Worm (Caenorhabditis elegans) whole organism, L2 larva: ENCODE measurements around the gene spop-1.
A peak's percentile ranks its signal among the peaks of the same experiment; 100 is the strongest.

Experiments
- C34F6.9 ChIP-seq: fragments of 150-350 bp; optimal IDR thresholded peaks from 2 replicates; lab custom pipeline; 2014; ENCODE audit warnings: missing biosample characterization, missing genetic modification characterization
- F13H6.1 ChIP-seq: sonication (generic microtip); optimal IDR thresholded peaks from 2 replicates; lab custom pipeline; 2016; ENCODE audit warnings: missing genetic modification characterization, missing compliant biosample characterization
- R02D3.7 ChIP-seq: fragments of 150-350 bp; optimal IDR thresholded peaks from 2 replicates; lab custom pipeline; 2014; ENCODE audit warnings: missing biosample characterization, missing genetic modification characterization
- Y55F3AM.14 ChIP-seq: fragments of 200-800 bp; sonication (Bioruptor generic); optimal IDR thresholded peaks from 2 replicates; lab custom pipeline; 2018; ENCODE audit warnings: mild to moderate bottlenecking, missing genetic modification characterization, missing compliant biosample characterization
- ZK546.5 ChIP-seq: sonication (generic microtip); optimal IDR thresholded peaks from 2 replicates; lab custom pipeline; 2017; ENCODE audit warnings: missing biosample characterization, missing genetic modification characterization
- alr-1 ChIP-seq: fragments of 150-350 bp; optimal IDR thresholded peaks from 2 replicates; lab custom pipeline; 2014; ENCODE audit warnings: missing biosample characterization, missing genetic modification characterization
- aly-2 ChIP-seq: fragments of 150-350 bp; optimal IDR thresholded peaks from 2 replicates; lab custom pipeline; 2014; ENCODE audit warnings: missing biosample characterization, missing genetic modification characterization
- ama-1 ChIP-seq: fragments of 150-350 bp; optimal IDR thresholded peaks from 2 replicates; lab custom pipeline; 2018; ENCODE audit warnings: inconsistent platforms
- blmp-1 ChIP-seq: sonication (generic microtip); optimal IDR thresholded peaks from 2 replicates; lab custom pipeline; 2017; ENCODE audit warnings: missing genetic modification characterization, mild to moderate bottlenecking, missing compliant biosample characterization, antibody characterized with exemption, moderate library complexity; ENCODE audit not compliant: insufficient read depth
- ceh-16 ChIP-seq: fragments of 150-350 bp; optimal IDR thresholded peaks from 2 replicates; lab custom pipeline; 2014; ENCODE audit warnings: missing biosample characterization, missing genetic modification characterization
- ceh-82 ChIP-seq: fragments of 150-350 bp; optimal IDR thresholded peaks from 2 replicates; lab custom pipeline; 2014; ENCODE audit warnings: missing biosample characterization, missing genetic modification characterization
- crh-2 ChIP-seq: sonication (generic microtip); optimal IDR thresholded peaks from 2 replicates; lab custom pipeline; 2017; ENCODE audit warnings: missing biosample characterization, missing genetic modification characterization
- dmd-4 ChIP-seq: sonication (generic microtip); optimal IDR thresholded peaks from 2 replicates; lab custom pipeline; 2017; ENCODE audit warnings: missing biosample characterization, missing genetic modification characterization
- egl-27 ChIP-seq: sonication (generic microtip); optimal IDR thresholded peaks from 3 replicates; lab custom pipeline; 2017; ENCODE audit warnings: missing biosample characterization, missing genetic modification reagents, missing genetic modification characterization
- elt-1 ChIP-seq: fragments of 150-350 bp; optimal IDR thresholded peaks from 2 replicates; lab custom pipeline; 2014; ENCODE audit warnings: missing biosample characterization, missing genetic modification characterization
- elt-3 ChIP-seq: sonication (generic microtip); optimal IDR thresholded peaks from 2 replicates; lab custom pipeline; 2017; ENCODE audit warnings: missing biosample characterization, missing genetic modification characterization
- fos-1 ChIP-seq: fragments of 150-350 bp; optimal IDR thresholded peaks from 2 replicates; lab custom pipeline; 2014; ENCODE audit warnings: missing biosample characterization, missing genetic modification characterization
- gmeb-1 ChIP-seq: fragments of 150-350 bp; optimal IDR thresholded peaks from 2 replicates; lab custom pipeline; 2014; ENCODE audit warnings: missing biosample characterization, missing genetic modification characterization
- lin-11 ChIP-seq: fragments of 150-350 bp; sonication (generic microtip); optimal IDR thresholded peaks from 2 replicates; lab custom pipeline; 2014; ENCODE audit warnings: missing biosample characterization, missing genetic modification characterization, inconsistent platforms, mixed read lengths
- lin-13 ChIP-seq: fragments of 150-350 bp; optimal IDR thresholded peaks from 2 replicates; lab custom pipeline; 2014; ENCODE audit warnings: missing biosample characterization, missing genetic modification reagents, missing genetic modification characterization
- lin-39 ChIP-seq: fragments of 150-350 bp; optimal IDR thresholded peaks from 2 replicates; lab custom pipeline; 2014; ENCODE audit warnings: missing biosample characterization, missing genetic modification reagents, missing genetic modification characterization
- lsy-2 ChIP-seq, 2 experiments: fragments of 150-350 bp in 1 of 2; sonication (generic microtip) in 1 of 2; optimal IDR thresholded peaks; 2 replicates each; lab custom pipeline; 2014 to 2017; ENCODE audit warnings: missing biosample characterization in 2 of 2, missing genetic modification characterization in 2 of 2
- mab-5 ChIP-seq: fragments of 150-350 bp; optimal IDR thresholded peaks from 2 replicates; lab custom pipeline; 2014; ENCODE audit warnings: missing biosample characterization, missing genetic modification characterization
- mbf-1 ChIP-seq: sonication (generic microtip); optimal IDR thresholded peaks from 2 replicates; lab custom pipeline; 2017; ENCODE audit warnings: missing biosample characterization, missing genetic modification characterization
- mdl-1 ChIP-seq, 2 experiments: fragments of 150-350 bp in 1 of 2; sonication (generic microtip) in 1 of 2; optimal IDR thresholded peaks; 2 replicates each; lab custom pipeline; 2017; ENCODE audit warnings: missing biosample characterization in 2 of 2, missing genetic modification characterization in 2 of 2
- nhr-10 ChIP-seq: sonication (generic microtip); optimal IDR thresholded peaks from 2 replicates; lab custom pipeline; 2017; ENCODE audit warnings: missing biosample characterization, missing genetic modification characterization
- nhr-11 ChIP-seq: fragments of 150-350 bp; optimal IDR thresholded peaks from 2 replicates; lab custom pipeline; 2014; ENCODE audit warnings: missing biosample characterization, missing genetic modification characterization
- nhr-12 ChIP-seq: fragments of 150-350 bp; optimal IDR thresholded peaks from 2 replicates; lab custom pipeline; 2014; ENCODE audit warnings: missing biosample characterization, missing genetic modification characterization
- nhr-129 ChIP-seq: fragments of 150-350 bp; optimal IDR thresholded peaks from 2 replicates; lab custom pipeline; 2014; ENCODE audit warnings: missing biosample characterization, missing genetic modification characterization
- nhr-21 ChIP-seq: fragments of 150-350 bp; optimal IDR thresholded peaks from 2 replicates; lab custom pipeline; 2014; ENCODE audit warnings: missing biosample characterization, missing genetic modification characterization
- nhr-23 ChIP-seq: fragments of 150-350 bp; optimal IDR thresholded peaks from 2 replicates; lab custom pipeline; 2014; ENCODE audit warnings: missing biosample characterization, missing genetic modification reagents, missing genetic modification characterization
- nhr-237 ChIP-seq: fragments of 150-350 bp; optimal IDR thresholded peaks from 2 replicates; lab custom pipeline; 2014; ENCODE audit warnings: missing biosample characterization, missing genetic modification characterization
- nhr-25 ChIP-seq: fragments of 150-350 bp; sonication (generic microtip); optimal IDR thresholded peaks from 3 replicates; lab custom pipeline; 2014; ENCODE audit warnings: missing biosample characterization, missing genetic modification characterization
- nhr-6 ChIP-seq: fragments of 150-350 bp; optimal IDR thresholded peaks from 2 replicates; lab custom pipeline; 2014; ENCODE audit warnings: missing biosample characterization, missing genetic modification characterization
- nhr-77 ChIP-seq: fragments of 150-350 bp; optimal IDR thresholded peaks from 2 replicates; lab custom pipeline; 2014; ENCODE audit warnings: missing biosample characterization, missing genetic modification characterization
- peb-1 ChIP-seq: fragments of 150-350 bp; optimal IDR thresholded peaks from 2 replicates; lab custom pipeline; 2014; ENCODE audit warnings: missing biosample characterization, missing genetic modification characterization
- sem-4 ChIP-seq: fragments of 150-350 bp; optimal IDR thresholded peaks from 2 replicates; lab custom pipeline; 2014; ENCODE audit warnings: missing biosample characterization, missing genetic modification reagents, missing genetic modification characterization
- skn-1 ChIP-seq: sonication (generic microtip); optimal IDR thresholded peaks from 2 replicates; lab custom pipeline; 2017; ENCODE audit warnings: missing biosample characterization, missing genetic modification characterization
- sma-3 ChIP-seq: sonication (generic microtip); optimal IDR thresholded peaks from 2 replicates; lab custom pipeline; 2016; ENCODE audit warnings: missing genetic modification reagents, missing genetic modification characterization, missing compliant biosample characterization
- sma-9 ChIP-seq, 2 experiments: fragments of 150-350 bp in 1 of 2; sonication (generic microtip) in 1 of 2; optimal IDR thresholded peaks; 2 replicates each; lab custom pipeline; 2014 to 2016; ENCODE audit warnings: missing genetic modification characterization in 2 of 2, mild to moderate bottlenecking in 1 of 2, missing biosample characterization in 1 of 2, missing compliant biosample characterization in 1 of 2, missing genetic modification reagents in 1 of 2, moderate library complexity in 1 of 2
- snpc-4 ChIP-seq: fragments of 150-350 bp; optimal IDR thresholded peaks from 2 replicates; lab custom pipeline; 2014; ENCODE audit warnings: missing biosample characterization, missing genetic modification characterization
- unc-39 ChIP-seq: fragments of 150-350 bp; optimal IDR thresholded peaks from 2 replicates; lab custom pipeline; 2014; ENCODE audit warnings: missing biosample characterization, missing genetic modification characterization
- unc-55 ChIP-seq: fragments of 150-350 bp; sonication (generic microtip); optimal IDR thresholded peaks from 3 replicates; lab custom pipeline; 2014; ENCODE audit warnings: missing biosample characterization, missing genetic modification reagents, missing genetic modification characterization
- unc-62 ChIP-seq: fragments of 150-350 bp; optimal IDR thresholded peaks from 2 replicates; lab custom pipeline; 2014; ENCODE audit warnings: missing biosample characterization, missing genetic modification reagents, missing genetic modification characterization
- zag-1 ChIP-seq: fragments of 150-350 bp; optimal IDR thresholded peaks from 2 replicates; lab custom pipeline; 2014; ENCODE audit warnings: missing biosample characterization, missing genetic modification characterization
- ztf-1 ChIP-seq: fragments of 200-800 bp; sonication (Bioruptor generic); conservative IDR thresholded peaks from 2 replicates; pipeline ENCODE4 v1.3.6; 2022; ENCODE audit warnings: missing genetic modification characterization, missing compliant biosample characterization
- ztf-11 ChIP-seq: sonication (generic microtip); optimal IDR thresholded peaks from 2 replicates; lab custom pipeline; 2017; ENCODE audit warnings: missing biosample characterization, missing genetic modification characterization
- ztf-4 ChIP-seq: fragments of 150-350 bp; optimal IDR thresholded peaks from 2 replicates; lab custom pipeline; 2014; ENCODE audit warnings: missing biosample characterization, missing genetic modification characterization

Gene spop-1

ce11 chrIII:10132495-10133450 lies 34.9 kb upstream of the spop-1 start:
- TF ChIP-seq peb-1 (tag; lab: Kevin White, UChicago): no peak
- no peak for TF ChIP-seq nhr-6
- no peak for TF ChIP-seq mdl-1 (tag; optimal IDR thresholded peaks at IDR 0.05; lab: Kevin White, UChicago)
- no peak for TF ChIP-seq zag-1 (tag; lab: Kevin White, UChicago)
- no peak for TF ChIP-seq F13H6.1 (tag; lab: Kevin White, UChicago)
- no peak for TF ChIP-seq nhr-129 (tag; lab: Kevin White, UChicago)
- no peak for TF ChIP-seq elt-3 (tag; lab: Kevin White, UChicago)
- peak; percentile 7 for TF ChIP-seq egl-27
- TF ChIP-seq crh-2 (tag; lab: Kevin White, UChicago): peak; percentile 8
- TF ChIP-seq dmd-4 (tag; lab: Kevin White, UChicago): no peak
- TF ChIP-seq sma-9 (GFP tag; optimal IDR thresholded peaks at IDR 0.05; lab: Kevin White, UChicago): no peak
- no peak for TF ChIP-seq sma-9 (tag; optimal IDR thresholded peaks at IDR 0.05; lab: Kevin White, UChicago)
- no peak for TF ChIP-seq ceh-82
- no peak for TF ChIP-seq nhr-23 (tag; lab: Kevin White, UChicago)
- TF ChIP-seq sma-3 (GFP tag; lab: Kevin White, UChicago): no peak
- TF ChIP-seq ztf-11 (tag; lab: Kevin White, UChicago): no peak
- no peak for TF ChIP-seq ZK546.5
- TF ChIP-seq lin-11 (tag; lab: Kevin White, UChicago): no peak
- no peak for TF ChIP-seq alr-1 (tag; lab: Kevin White, UChicago)
- peak in 1 of 2 experiments; percentile 25 for TF ChIP-seq lsy-2 (tag; optimal IDR thresholded peaks at IDR 0.05; lab: Kevin White, UChicago)
- no peak for TF ChIP-seq mab-5
- TF ChIP-seq ceh-16 (tag; lab: Kevin White, UChicago): no peak
- no peak for TF ChIP-seq C34F6.9 (tag; lab: Kevin White, UChicago)
- TF ChIP-seq ztf-4 (tag; lab: Kevin White, UChicago): no peak
- TF ChIP-seq ztf-1 (GFP tag; lab: Robert Waterston, UW): no peak
- TF ChIP-seq nhr-77 (tag; lab: Kevin White, UChicago): no peak
- TF ChIP-seq nhr-11 (tag; lab: Kevin White, UChicago): no peak
- TF ChIP-seq nhr-10 (tag; lab: Kevin White, UChicago): no peak
- TF ChIP-seq blmp-1 (tag; lab: Kevin White, UChicago): peak; percentile 45
- TF ChIP-seq unc-62 (GFP tag; lab: Kevin White, UChicago): no peak
- TF ChIP-seq snpc-4: no peak
- no peak for TF ChIP-seq elt-1
- no peak for TF ChIP-seq unc-39 (tag; lab: Kevin White, UChicago)
- no peak for TF ChIP-seq nhr-237 (tag; lab: Kevin White, UChicago)
- no peak for TF ChIP-seq R02D3.7 (tag; lab: Kevin White, UChicago)
- peak; percentile 43 for TF ChIP-seq gmeb-1 (tag; lab: Kevin White, UChicago)
- no peak for TF ChIP-seq nhr-21 (tag; lab: Kevin White, UChicago)
- TF ChIP-seq Y55F3AM.14: peak; percentile 20
- TF ChIP-seq nhr-25 (tag; lab: Kevin White, UChicago): peak; percentile 42
- TF ChIP-seq fos-1 (tag; lab: Kevin White, UChicago): peak; percentile 46
- no peak for TF ChIP-seq skn-1 (tag; lab: Kevin White, UChicago)
- TF ChIP-seq lin-13 (GFP tag; lab: Kevin White, UChicago): no peak
- TF ChIP-seq ama-1: no peak
- no peak for TF ChIP-seq unc-55 (GFP tag; lab: Kevin White, UChicago)
- TF ChIP-seq mbf-1 (tag; lab: Kevin White, UChicago): no peak
- TF ChIP-seq aly-2 (tag; lab: Kevin White, UChicago): no peak
- TF ChIP-seq sem-4: no peak
- TF ChIP-seq lin-39: no peak
- no peak for TF ChIP-seq nhr-12
